Fruit fly (Drosophila melanogaster) whole organism, embryonic: ENCODE measurements around the gene CG14100.
A peak's percentile ranks its signal among the peaks of the same experiment; 100 is the strongest.

ENCODE experiments used
- Abd-B ChIP-seq: fragments of 200-800 bp; sonication (Bioruptor generic); optimal IDR thresholded peaks from 2 replicates; lab custom pipeline; 2018; ENCODE audit warnings: missing biosample characterization, mild to moderate bottlenecking, missing genetic modification characterization, moderate library complexity
- B-H2 ChIP-seq: fragments of 200-800 bp; sonication (Bioruptor generic); optimal IDR thresholded peaks from 2 replicates; lab custom pipeline; 2018; ENCODE audit warnings: missing biosample characterization, mild to moderate bottlenecking, missing genetic modification characterization
- BEAF-32 ChIP-seq: fragments of 200-800 bp; sonication (Bioruptor generic); optimal IDR thresholded peaks from 3 replicates; lab custom pipeline; 2017; ENCODE audit warnings: missing biosample characterization, missing genetic modification characterization, mild to moderate bottlenecking, moderate library complexity, missing genetic modification reagents
- CG10431 ChIP-seq: fragments of 200-800 bp; sonication (Bioruptor generic); optimal IDR thresholded peaks from 3 replicates; lab custom pipeline; 2018; ENCODE audit warnings: missing biosample characterization, mild to moderate bottlenecking, missing genetic modification characterization
- CG10543 ChIP-seq: fragments of 200-800 bp; sonication (Bioruptor generic); optimal IDR thresholded peaks from 3 replicates; lab custom pipeline; 2017; ENCODE audit warnings: missing biosample characterization, mild to moderate bottlenecking, missing genetic modification characterization, moderate library complexity
- CG11504 ChIP-seq: fragments of 200-800 bp; sonication (Bioruptor generic); optimal IDR thresholded peaks from 3 replicates; lab custom pipeline; 2019; ENCODE audit warnings: missing biosample characterization, mild to moderate bottlenecking, missing genetic modification characterization, moderate library complexity
- CG14710 ChIP-seq: fragments of 200-800 bp; sonication (Bioruptor generic); optimal IDR thresholded peaks from 3 replicates; lab custom pipeline; 2019; ENCODE audit warnings: missing biosample characterization, mild to moderate bottlenecking, missing genetic modification characterization, moderate library complexity
- CG18599 ChIP-seq: fragments of 200-800 bp; sonication (Bioruptor generic); optimal IDR thresholded peaks from 3 replicates; lab custom pipeline; 2017; ENCODE audit warnings: missing biosample characterization, missing genetic modification characterization, mild to moderate bottlenecking, moderate library complexity, missing genetic modification reagents
- CG2889 ChIP-seq: fragments of 200-800 bp; sonication (Bioruptor generic); IDR thresholded peaks from 3 replicates; pipeline ENCODE4 v1.3.6; 2022; ENCODE audit warnings: missing biosample characterization, missing genetic modification characterization
- CG30431 ChIP-seq: fragments of 200-800 bp; sonication (Bioruptor generic); optimal IDR thresholded peaks from 2 replicates; lab custom pipeline; 2017; ENCODE audit warnings: missing biosample characterization, missing genetic modification characterization
- CG3995 ChIP-seq: fragments of 200-800 bp; sonication (Bioruptor generic); optimal IDR thresholded peaks from 3 replicates; lab custom pipeline; 2016; ENCODE audit warnings: missing biosample characterization, missing genetic modification characterization
- CG42726 ChIP-seq: fragments of 200-800 bp; sonication (Bioruptor generic); IDR thresholded peaks from 2 replicates; pipeline ENCODE4 v1.3.6; 2022; ENCODE audit warnings: missing biosample characterization, missing genetic modification characterization; ENCODE audit not compliant: partially characterized antibody
- CG4617 ChIP-seq: fragments of 200-800 bp; sonication (Bioruptor generic); optimal IDR thresholded peaks from 3 replicates; lab custom pipeline; 2016; ENCODE audit warnings: missing biosample characterization, missing genetic modification characterization, borderline replicate concordance
- CG4730 ChIP-seq: fragments of 200-800 bp; sonication (Bioruptor generic); IDR thresholded peaks from 2 replicates; pipeline ENCODE4 v1.3.6; 2022; ENCODE audit warnings: missing biosample characterization, missing genetic modification characterization
- CG6683 ChIP-seq: fragments of 200-800 bp; sonication (Bioruptor generic); optimal IDR thresholded peaks from 2 replicates; lab custom pipeline; 2017; ENCODE audit warnings: missing biosample characterization, mild to moderate bottlenecking, missing genetic modification characterization, missing genetic modification reagents
- CG8765 ChIP-seq: fragments of 200-800 bp; sonication (Bioruptor generic); IDR thresholded peaks from 2 replicates; pipeline ENCODE4 v1.3.6; 2022; ENCODE audit warnings: missing biosample characterization, missing genetic modification characterization
- CG9817 ChIP-seq: fragments of 200-800 bp; sonication (Bioruptor generic); optimal IDR thresholded peaks from 2 replicates; lab custom pipeline; 2018; ENCODE audit warnings: missing biosample characterization, mild to moderate bottlenecking, missing genetic modification characterization, moderate library complexity
- D ChIP-seq, 2 experiments: fragments of 200-800 bp in 1 of 2; fragments of >200 bp in 1 of 2; sonication (Bioruptor generic) in 1 of 2; optimal IDR thresholded peaks; 2 replicates in 1 of 2; 3 replicates in 1 of 2; lab custom pipeline; 2017; ENCODE audit warnings: mild to moderate bottlenecking in 1 of 2, missing biosample characterization in 1 of 2, missing genetic modification characterization in 1 of 2, missing genetic modification reagents in 1 of 2
- E2f1 ChIP-seq: fragments of 200-800 bp; sonication (Bioruptor generic); IDR thresholded peaks from 2 replicates; pipeline ENCODE4 v1.3.6; 2022; ENCODE audit warnings: missing biosample characterization, missing genetic modification characterization
- HLHmδ ChIP-seq: fragments of 200-800 bp; sonication (Bioruptor generic); optimal IDR thresholded peaks from 2 replicates; lab custom pipeline; 2018; ENCODE audit warnings: missing biosample characterization, mild to moderate bottlenecking, missing genetic modification characterization, moderate library complexity
- Hand ChIP-seq: fragments of 200-800 bp; sonication (Bioruptor generic); optimal IDR thresholded peaks from 2 replicates; lab custom pipeline; 2017; ENCODE audit warnings: mild to moderate bottlenecking, missing biosample characterization, missing genetic modification reagents, missing genetic modification characterization
- Mad ChIP-seq: fragments of 200-800 bp; sonication (Bioruptor generic); optimal IDR thresholded peaks from 2 replicates; lab custom pipeline; 2016; ENCODE audit warnings: missing biosample characterization, missing genetic modification characterization
- PHDP ChIP-seq: fragments of 200-800 bp; sonication (Bioruptor generic); optimal IDR thresholded peaks from 3 replicates; lab custom pipeline; 2018; ENCODE audit warnings: missing biosample characterization, mild to moderate bottlenecking, missing genetic modification characterization, moderate library complexity
- Sry-β ChIP-seq: fragments of 200-800 bp; sonication (Bioruptor generic); optimal IDR thresholded peaks from 2 replicates; lab custom pipeline; 2018; ENCODE audit warnings: missing biosample characterization, mild to moderate bottlenecking, missing genetic modification characterization, moderate library complexity
- ab ChIP-seq: fragments of 200-800 bp; sonication (Bioruptor generic); optimal IDR thresholded peaks from 2 replicates; lab custom pipeline; 2016; ENCODE audit warnings: missing biosample characterization, missing genetic modification characterization
- bab2 ChIP-seq: fragments of 200-800 bp; sonication (Bioruptor generic); optimal IDR thresholded peaks from 2 replicates; lab custom pipeline; 2016; ENCODE audit warnings: missing biosample characterization, missing genetic modification characterization
- cg ChIP-seq: fragments of 200-800 bp; sonication (Bioruptor generic); optimal IDR thresholded peaks from 3 replicates; lab custom pipeline; 2019; ENCODE audit warnings: missing biosample characterization, mild to moderate bottlenecking, missing genetic modification characterization, moderate library complexity
- dpn ChIP-seq, 2 experiments: fragments of 200-800 bp; sonication (Bioruptor generic); optimal IDR thresholded peaks; 3 replicates each; lab custom pipeline; 2016; ENCODE audit warnings: missing biosample characterization in 2 of 2, missing genetic modification characterization in 2 of 2
- emc ChIP-seq: fragments of 200-800 bp; sonication (Bioruptor generic); optimal IDR thresholded peaks from 2 replicates; lab custom pipeline; 2016; ENCODE audit warnings: missing biosample characterization, missing genetic modification characterization
- eyg ChIP-seq: fragments of 200-800 bp; sonication (Bioruptor generic); optimal IDR thresholded peaks from 3 replicates; lab custom pipeline; 2016; ENCODE audit warnings: missing biosample characterization, missing genetic modification characterization
- fd96Cb ChIP-seq: fragments of 200-800 bp; sonication (Bioruptor generic); optimal IDR thresholded peaks from 2 replicates; lab custom pipeline; 2018; ENCODE audit warnings: missing biosample characterization, mild to moderate bottlenecking, missing genetic modification characterization, moderate library complexity
- gce ChIP-seq: fragments of 200-800 bp; sonication (Bioruptor generic); IDR thresholded peaks from 3 replicates; pipeline ENCODE4 v1.3.6; 2022; ENCODE audit warnings: missing biosample characterization, missing genetic modification characterization
- inv ChIP-seq: fragments of 200-800 bp; sonication (Bioruptor generic); IDR thresholded peaks from 2 replicates; pipeline ENCODE4 v1.3.6; 2022; ENCODE audit warnings: missing biosample characterization, missing genetic modification characterization; ENCODE audit not compliant: partially characterized antibody
- jigr1 ChIP-seq: fragments of 200-800 bp; sonication (Bioruptor generic); IDR thresholded peaks from 3 replicates; pipeline ENCODE4 v1.3.6; 2022; ENCODE audit warnings: missing biosample characterization, missing genetic modification characterization
- jumu ChIP-seq: fragments of 200-800 bp; sonication (Bioruptor generic); optimal IDR thresholded peaks from 3 replicates; lab custom pipeline; 2016; ENCODE audit warnings: missing biosample characterization, missing genetic modification characterization
- lbe ChIP-seq: fragments of 200-800 bp; sonication (Bioruptor generic); optimal IDR thresholded peaks from 2 replicates; lab custom pipeline; 2016; ENCODE audit warnings: missing biosample characterization, mild to moderate bottlenecking, missing genetic modification characterization
- nerfin-2 ChIP-seq: fragments of 200-800 bp; sonication (Bioruptor generic); IDR thresholded peaks from 2 replicates; pipeline ENCODE4 v1.3.6; 2022; ENCODE audit warnings: missing biosample characterization, missing genetic modification characterization; ENCODE audit not compliant: partially characterized antibody
- org-1 ChIP-seq: fragments of 200-800 bp; sonication (Bioruptor generic); optimal IDR thresholded peaks from 2 replicates; lab custom pipeline; 2017; ENCODE audit warnings: missing biosample characterization, missing genetic modification characterization
- pan ChIP-seq, 4 experiments: fragments of >200 bp in 3 of 4; fragments of 200-800 bp in 1 of 4; sonication (Bioruptor generic) in 1 of 4; optimal IDR thresholded peaks in 3 of 4; IDR thresholded peaks in 1 of 4; 2 replicates each; pipeline versions ENCODE4 v1.3.6 to Lab custom; 2017 to 2022; ENCODE audit warnings: missing biosample characterization in 2 of 4, missing genetic modification characterization in 2 of 4, mixed read lengths in 1 of 4
- phol ChIP-seq: fragments of 200-800 bp; sonication (Bioruptor generic); optimal IDR thresholded peaks from 3 replicates; lab custom pipeline; 2018; ENCODE audit warnings: missing biosample characterization, mild to moderate bottlenecking, missing genetic modification characterization, moderate library complexity
- tll ChIP-seq, 2 experiments: fragments of 200-800 bp in 1 of 2; fragments of >200 bp in 1 of 2; sonication (Bioruptor generic) in 1 of 2; optimal IDR thresholded peaks; 2 replicates each; lab custom pipeline; 2017 to 2019; ENCODE audit warnings: missing biosample characterization in 2 of 2, missing genetic modification characterization in 2 of 2, mild to moderate bottlenecking in 1 of 2, moderate library complexity in 1 of 2
- wor ChIP-seq: fragments of 200-800 bp; sonication (Bioruptor generic); IDR thresholded peaks from 2 replicates; pipeline ENCODE4 v1.3.6; 2022; ENCODE audit warnings: missing biosample characterization, missing genetic modification characterization
- zen2 ChIP-seq: fragments of 200-800 bp; sonication (Bioruptor generic); IDR thresholded peaks from 3 replicates; pipeline ENCODE4 v1.3.6; 2022; ENCODE audit warnings: missing biosample characterization, missing genetic modification characterization; ENCODE audit not compliant: partially characterized antibody

CG14100 gene

dm6 chr3L:19632766-19633632 is 42.7 kb upstream of the CG14100 start (continued):
- peak; percentile 65 for TF ChIP-seq PHDP (tag; lab: Kevin White, UChicago)
- no peak for TF ChIP-seq CG8765 (GFP tag; lab: Robert Waterston, UW)
- TF ChIP-seq D (optimal IDR thresholded peaks at IDR 0.05; lab: Kevin White, UChicago): no peak
- no peak for TF ChIP-seq D (GFP tag; optimal IDR thresholded peaks at IDR 0.05; lab: Kevin White, UChicago)
- TF ChIP-seq CG6683 (GFP tag; lab: Kevin White, UChicago): no peak
- TF ChIP-seq E2f1 (GFP tag; lab: Robert Waterston, UW): peak; percentile 55; the same call in 1 of the 2 replicates
- no peak for TF ChIP-seq jigr1 (GFP tag; lab: Robert Waterston, UW)
- peak; percentile 91 for TF ChIP-seq cg
- TF ChIP-seq zen2: no peak
- TF ChIP-seq Hand (GFP tag; lab: Kevin White, UChicago): peak; percentile 1
- TF ChIP-seq Mad (GFP tag; lab: Kevin White, UChicago): peak; percentile 9
- peak; percentile 14 for TF ChIP-seq Abd-B (GFP tag; lab: Kevin White, UChicago)
- no peak for TF ChIP-seq gce (GFP tag; lab: Robert Waterston, UW)
- TF ChIP-seq BEAF-32 (GFP tag; lab: Kevin White, UChicago): no peak
- TF ChIP-seq CG30431 (GFP tag; lab: Kevin White, UChicago): peak; percentile 26
- TF ChIP-seq HLHmδ (GFP tag; lab: Kevin White, UChicago): no peak
- TF ChIP-seq CG10431: no peak
- TF ChIP-seq inv: no peak
- TF ChIP-seq eyg (GFP tag; lab: Kevin White, UChicago): no peak
- peak; percentile 83 for TF ChIP-seq CG10543
- TF ChIP-seq phol (tag; lab: Kevin White, UChicago): peak; percentile 27
- no peak for TF ChIP-seq bab2 (GFP tag; lab: Kevin White, UChicago)
- TF ChIP-seq B-H2 (GFP tag; lab: Kevin White, UChicago): peak; percentile 40
- TF ChIP-seq CG4617: peak; percentile 9
- TF ChIP-seq CG42726 (GFP tag; lab: Robert Waterston, UW): no peak
- TF ChIP-seq CG9817 (tag; lab: Kevin White, UChicago): peak; percentile 56
- no peak for TF ChIP-seq pan (optimal IDR thresholded peaks at IDR 0.05; lab: Kevin White, UChicago)
- TF ChIP-seq pan (GFP tag; optimal IDR thresholded peaks at IDR 0.05 in 1 of 2, IDR thresholded peaks at IDR 0.05 in 1 of 2): peak in 1 of 2 experiments; percentile 57
- TF ChIP-seq Sry-β (GFP tag; lab: Kevin White, UChicago): no peak
- TF ChIP-seq lbe (GFP tag; lab: Kevin White, UChicago): peak; percentile 23
- no peak for TF ChIP-seq emc (GFP tag; lab: Kevin White, UChicago)
- TF ChIP-seq tll (GFP tag; optimal IDR thresholded peaks at IDR 0.05; lab: Kevin White, UChicago): no peak
- TF ChIP-seq wor (GFP tag; lab: Robert Waterston, UW): no peak
- TF ChIP-seq CG11504 (tag; lab: Kevin White, UChicago): peak; percentile 64
- peak; percentile 7 for TF ChIP-seq fd96Cb (tag; lab: Kevin White, UChicago)
- no peak for TF ChIP-seq CG14710 (tag; lab: Kevin White, UChicago)
- TF ChIP-seq CG2889 (GFP tag; lab: Robert Waterston, UW): peak; percentile 53; the same call in 1 of the 3 replicates
- TF ChIP-seq nerfin-2 (GFP tag; lab: Robert Waterston, UW): peak; percentile 32; the same call in 1 of the 2 replicates
- peak; percentile 81 for TF ChIP-seq CG18599 (GFP tag; lab: Kevin White, UChicago)
- TF ChIP-seq org-1 (GFP tag; lab: Kevin White, UChicago): peak; percentile 3
- peak; percentile 37 for TF ChIP-seq CG3995
- TF ChIP-seq CG4730 (GFP tag; lab: Robert Waterston, UW): 0 out of 2 replicates have a peak, but pooled peaks have one; percentile 20
- TF ChIP-seq dpn (GFP tag; optimal IDR thresholded peaks at IDR 0.05; lab: Kevin White, UChicago): peak in 1 of 2 experiments; percentile 72
- TF ChIP-seq ab (GFP tag; lab: Kevin White, UChicago): no peak
- no peak for TF ChIP-seq jumu
- TF ChIP-seq, all 482 proteins: peak for 252
